Fruit fly (Drosophila melanogaster) whole organism, embryonic: ENCODE data around the gene klar.

Experiments
- Ada2b ChIP-seq: fragments of 200-800 bp; sonication (Bioruptor generic); IDR thresholded peaks from 2 replicates; pipeline ENCODE4 v1.3.6; 2022; ENCODE audit warnings: missing biosample characterization, missing genetic modification characterization
- Atf-2 ChIP-seq: fragments of 200-800 bp; sonication (Bioruptor generic); optimal IDR thresholded peaks from 2 replicates; lab custom pipeline; 2016; ENCODE audit warnings: missing biosample characterization, missing genetic modification characterization
- CG10321 ChIP-seq: fragments of 200-800 bp; sonication (Bioruptor generic); IDR thresholded peaks from 2 replicates; pipeline ENCODE4 v1.3.6; 2022; ENCODE audit warnings: missing biosample characterization, missing genetic modification characterization
- CG10462 ChIP-seq: fragments of 200-800 bp; sonication (Bioruptor generic); optimal IDR thresholded peaks from 2 replicates; lab custom pipeline; 2016; ENCODE audit warnings: missing biosample characterization, missing genetic modification characterization
- CG12942 ChIP-seq: fragments of 200-800 bp; sonication (Bioruptor generic); optimal IDR thresholded peaks from 3 replicates; lab custom pipeline; 2016; ENCODE audit warnings: missing biosample characterization, missing genetic modification characterization
- CG13775 ChIP-seq: fragments of 200-800 bp; sonication (Bioruptor generic); optimal IDR thresholded peaks from 3 replicates; lab custom pipeline; 2017; ENCODE audit warnings: missing biosample characterization, mild to moderate bottlenecking, missing genetic modification characterization
- CG1529 ChIP-seq: fragments of 200-800 bp; sonication (Bioruptor generic); optimal IDR thresholded peaks from 3 replicates; lab custom pipeline; 2018; ENCODE audit warnings: missing biosample characterization, missing genetic modification characterization
- CG16813 ChIP-seq: fragments of 200-800 bp; sonication (Bioruptor generic); IDR thresholded peaks from 3 replicates; pipeline ENCODE4 v1.3.6; 2022; ENCODE audit warnings: missing biosample characterization, missing genetic modification characterization; ENCODE audit not compliant: partially characterized antibody
- CG17186 ChIP-seq: fragments of 200-800 bp; sonication (Bioruptor generic); optimal IDR thresholded peaks from 3 replicates; lab custom pipeline; 2017; ENCODE audit warnings: missing biosample characterization, missing genetic modification reagents, missing genetic modification characterization
- CG18011 ChIP-seq: fragments of 200-800 bp; sonication (Bioruptor generic); optimal IDR thresholded peaks from 2 replicates; lab custom pipeline; 2017; ENCODE audit warnings: missing biosample characterization, missing genetic modification characterization, mild to moderate bottlenecking, moderate library complexity, missing genotype
- CG18764 ChIP-seq: fragments of 200-800 bp; sonication (Bioruptor generic); optimal IDR thresholded peaks from 3 replicates; lab custom pipeline; 2016; ENCODE audit warnings: missing biosample characterization, missing genetic modification characterization
- CG2678 ChIP-seq: fragments of 200-800 bp; sonication (Bioruptor generic); optimal IDR thresholded peaks from 3 replicates; lab custom pipeline; 2019; ENCODE audit warnings: missing biosample characterization, mild to moderate bottlenecking, missing genetic modification characterization, moderate library complexity
- CG4360 ChIP-seq: fragments of 200-800 bp; sonication (Bioruptor generic); IDR thresholded peaks from 2 replicates; pipeline ENCODE4 v1.3.6; 2022; ENCODE audit warnings: missing biosample characterization, missing genetic modification characterization
- CG6791 ChIP-seq: fragments of 200-800 bp; sonication (Bioruptor generic); IDR thresholded peaks from 3 replicates; pipeline ENCODE4 v1.3.6; 2022; ENCODE audit warnings: missing biosample characterization, missing genetic modification characterization; ENCODE audit not compliant: partially characterized antibody
- CG8765 ChIP-seq: fragments of 200-800 bp; sonication (Bioruptor generic); IDR thresholded peaks from 2 replicates; pipeline ENCODE4 v1.3.6; 2022; ENCODE audit warnings: missing biosample characterization, missing genetic modification characterization
- D ChIP-seq, 2 experiments: fragments of 200-800 bp in 1 of 2; fragments of >200 bp in 1 of 2; sonication (Bioruptor generic) in 1 of 2; optimal IDR thresholded peaks; 2 replicates in 1 of 2; 3 replicates in 1 of 2; lab custom pipeline; 2017; ENCODE audit warnings: mild to moderate bottlenecking in 1 of 2, missing biosample characterization in 1 of 2, missing genetic modification characterization in 1 of 2, missing genetic modification reagents in 1 of 2
- Ets97D ChIP-seq: fragments of 200-800 bp; sonication (Bioruptor generic); optimal IDR thresholded peaks from 3 replicates; lab custom pipeline; 2016; ENCODE audit warnings: missing biosample characterization, missing genetic modification characterization
- Fer2 ChIP-seq: fragments of 200-800 bp; sonication (Bioruptor generic); optimal IDR thresholded peaks from 2 replicates; lab custom pipeline; 2018; ENCODE audit warnings: missing biosample characterization, mild to moderate bottlenecking, missing genetic modification characterization, moderate library complexity
- Hsf ChIP-seq: fragments of 200-800 bp; sonication (Bioruptor generic); optimal IDR thresholded peaks from 3 replicates; lab custom pipeline; 2016; ENCODE audit warnings: missing biosample characterization, missing genetic modification characterization
- Mad ChIP-seq: fragments of 200-800 bp; sonication (Bioruptor generic); optimal IDR thresholded peaks from 2 replicates; lab custom pipeline; 2016; ENCODE audit warnings: missing biosample characterization, missing genetic modification characterization
- Meics ChIP-seq: fragments of 200-800 bp; sonication (Bioruptor generic); optimal IDR thresholded peaks from 2 replicates; lab custom pipeline; 2017; ENCODE audit warnings: missing biosample characterization, mild to moderate bottlenecking, missing genetic modification characterization
- Nf-YB ChIP-seq: fragments of 200-800 bp; sonication (Bioruptor generic); optimal IDR thresholded peaks from 3 replicates; lab custom pipeline; 2019; ENCODE audit warnings: missing biosample characterization, mild to moderate bottlenecking, missing genetic modification characterization, moderate library complexity
- Ptx1 ChIP-seq: fragments of 200-800 bp; sonication (Bioruptor generic); IDR thresholded peaks from 2 replicates; pipeline ENCODE4 v1.3.6; 2022; ENCODE audit warnings: missing biosample characterization, missing genetic modification characterization
- Sry-δ ChIP-seq: fragments of 200-800 bp; sonication (Bioruptor generic); optimal IDR thresholded peaks from 2 replicates; lab custom pipeline; 2016; ENCODE audit warnings: missing biosample characterization, missing genetic modification characterization
- TFAM ChIP-seq: fragments of 200-800 bp; sonication (Bioruptor generic); optimal IDR thresholded peaks from 2 replicates; lab custom pipeline; 2017; ENCODE audit warnings: missing biosample characterization, missing genetic modification characterization, inconsistent platforms
- Vsx1 ChIP-seq: fragments of 200-800 bp; sonication (Bioruptor generic); optimal IDR thresholded peaks from 2 replicates; lab custom pipeline; 2017; ENCODE audit warnings: missing biosample characterization, mild to moderate bottlenecking, missing genetic modification characterization, missing genetic modification reagents
- YL-1 ChIP-seq: fragments of 200-800 bp; sonication (Bioruptor generic); optimal IDR thresholded peaks from 3 replicates; lab custom pipeline; 2017; ENCODE audit warnings: missing biosample characterization, mild to moderate bottlenecking, missing genetic modification characterization
- abd-A ChIP-seq: fragments of 200-800 bp; sonication (Bioruptor generic); optimal IDR thresholded peaks from 3 replicates; lab custom pipeline; 2019; ENCODE audit warnings: missing biosample characterization, mild to moderate bottlenecking, missing genetic modification characterization, moderate library complexity
- ase ChIP-seq: fragments of 200-800 bp; sonication (Bioruptor generic); IDR thresholded peaks from 3 replicates; pipeline ENCODE4 v1.3.6; 2022; ENCODE audit warnings: missing biosample characterization, missing genetic modification characterization
- br ChIP-seq: fragments of >200 bp; optimal IDR thresholded peaks from 2 replicates; lab custom pipeline; 2017
- chif ChIP-seq, 2 experiments: fragments of 200-800 bp; sonication (Bioruptor generic); optimal IDR thresholded peaks; 3 replicates each; lab custom pipeline; 2016; ENCODE audit warnings: missing biosample characterization in 2 of 2, missing genetic modification characterization in 2 of 2
- ci ChIP-seq: fragments of 200-800 bp; sonication (Bioruptor generic); IDR thresholded peaks from 3 replicates; pipeline ENCODE4 v1.3.6; 2022; ENCODE audit warnings: missing biosample characterization, missing genetic modification characterization
- corto ChIP-seq: fragments of 200-800 bp; sonication (Bioruptor generic); optimal IDR thresholded peaks from 2 replicates; lab custom pipeline; 2016; ENCODE audit warnings: missing biosample characterization, mild to moderate bottlenecking, missing genetic modification characterization, moderate library complexity
- cwo ChIP-seq: fragments of 200-800 bp; sonication (Bioruptor generic); optimal IDR thresholded peaks from 3 replicates; lab custom pipeline; 2017; ENCODE audit warnings: missing biosample characterization, missing genetic modification characterization, mild to moderate bottlenecking, moderate library complexity, missing genetic modification reagents
- disco-r ChIP-seq: fragments of 200-800 bp; sonication (Bioruptor generic); optimal IDR thresholded peaks from 2 replicates; lab custom pipeline; 2016; ENCODE audit warnings: missing biosample characterization, missing genetic modification characterization
- en ChIP-seq: fragments of 200-800 bp; sonication (Bioruptor generic); optimal IDR thresholded peaks from 2 replicates; lab custom pipeline; 2016; ENCODE audit warnings: missing biosample characterization, missing genetic modification characterization
- eve ChIP-seq, 2 experiments: fragments of >200 bp; optimal IDR thresholded peaks; 2 replicates each; lab custom pipeline; 2017; ENCODE audit warnings: missing biosample characterization in 2 of 2, missing genetic modification characterization in 2 of 2
- gem ChIP-seq: fragments of 200-800 bp; sonication (Bioruptor generic); optimal IDR thresholded peaks from 2 replicates; lab custom pipeline; 2019; ENCODE audit warnings: missing biosample characterization, mild to moderate bottlenecking, missing genetic modification characterization, moderate library complexity
- hth ChIP-seq: fragments of >200 bp; optimal IDR thresholded peaks from 2 replicates; lab custom pipeline; 2017; ENCODE audit warnings: inconsistent platforms
- jigr1 ChIP-seq: fragments of 200-800 bp; sonication (Bioruptor generic); IDR thresholded peaks from 3 replicates; pipeline ENCODE4 v1.3.6; 2022; ENCODE audit warnings: missing biosample characterization, missing genetic modification characterization
- kni ChIP-seq: fragments of 200-800 bp; sonication (Bioruptor generic); optimal IDR thresholded peaks from 3 replicates; lab custom pipeline; 2017; ENCODE audit warnings: mild to moderate bottlenecking, missing biosample characterization, missing genetic modification reagents, missing genetic modification characterization
- lbe ChIP-seq: fragments of 200-800 bp; sonication (Bioruptor generic); optimal IDR thresholded peaks from 2 replicates; lab custom pipeline; 2016; ENCODE audit warnings: missing biosample characterization, mild to moderate bottlenecking, missing genetic modification characterization
- lmd ChIP-seq: fragments of 200-800 bp; sonication (Bioruptor generic); IDR thresholded peaks from 2 replicates; pipeline ENCODE4 v1.3.6; 2022; ENCODE audit warnings: missing biosample characterization, missing genetic modification characterization
- nom ChIP-seq: fragments of 200-800 bp; sonication (Bioruptor generic); optimal IDR thresholded peaks from 2 replicates; lab custom pipeline; 2017; ENCODE audit warnings: missing biosample characterization, missing genetic modification characterization, mild to moderate bottlenecking, moderate library complexity, missing genetic modification reagents
- ro ChIP-seq: fragments of 200-800 bp; sonication (Bioruptor generic); IDR thresholded peaks from 2 replicates; pipeline ENCODE4 v1.3.6; 2022; ENCODE audit warnings: missing biosample characterization, missing genetic modification characterization
- sd ChIP-seq: fragments of 200-800 bp; sonication (Bioruptor generic); optimal IDR thresholded peaks from 3 replicates; lab custom pipeline; 2018; ENCODE audit warnings: missing biosample characterization, mild to moderate bottlenecking, missing genetic modification characterization, moderate library complexity
- trem ChIP-seq: fragments of 200-800 bp; optimal IDR thresholded peaks from 3 replicates; lab custom pipeline; 2019; ENCODE audit warnings: missing biosample characterization, mild to moderate bottlenecking, missing genetic modification characterization, moderate library complexity
- tup ChIP-seq: fragments of 200-800 bp; sonication (Bioruptor generic); optimal IDR thresholded peaks from 2 replicates; lab custom pipeline; 2016; ENCODE audit warnings: missing biosample characterization, mild to moderate bottlenecking, missing genetic modification characterization, moderate library complexity
- unpg ChIP-seq: fragments of 200-800 bp; sonication (Bioruptor generic); optimal IDR thresholded peaks from 3 replicates; lab custom pipeline; 2018; ENCODE audit warnings: missing biosample characterization, mild to moderate bottlenecking, missing genetic modification characterization, moderate library complexity
- wdn ChIP-seq: fragments of 200-800 bp; sonication (Bioruptor generic); IDR thresholded peaks from 2 replicates; pipeline ENCODE4 v1.3.6; 2022; ENCODE audit warnings: missing biosample characterization, missing genetic modification characterization

klar gene

dm6 chr3L:550082-550827, 9.8 kb upstream of the klar start:
- TF ChIP-seq lbe (GFP tag; lab: Kevin White, UChicago): peak; percentile 30
- no peak for TF ChIP-seq sd (tag; lab: Kevin White, UChicago)
- no peak for TF ChIP-seq ase
- no peak for TF ChIP-seq Ptx1 (GFP tag; lab: Robert Waterston, UW)
- peak; percentile 50 for TF ChIP-seq abd-A (tag; lab: Kevin White, UChicago)
- TF ChIP-seq Ets97D (GFP tag; lab: Kevin White, UChicago): no peak
- TF ChIP-seq CG2678 (tag; lab: Kevin White, UChicago): no peak
- no peak for TF ChIP-seq en (GFP tag; lab: Kevin White, UChicago)
- TF ChIP-seq CG8765: no peak
- TF ChIP-seq CG1529 (GFP tag; lab: Kevin White, UChicago): no peak
- no peak for TF ChIP-seq hth (lab: Kevin White, UChicago)
- no peak for TF ChIP-seq Fer2 (tag; lab: Kevin White, UChicago)
- no peak for TF ChIP-seq Nf-YB (GFP tag; lab: Kevin White, UChicago)
- no peak for TF ChIP-seq D (optimal IDR thresholded peaks at IDR 0.05; lab: Kevin White, UChicago)
- no peak for TF ChIP-seq D (GFP tag; optimal IDR thresholded peaks at IDR 0.05; lab: Kevin White, UChicago)
- TF ChIP-seq trem (tag; lab: Kevin White, UChicago): no peak
- TF ChIP-seq CG10462 (GFP tag; lab: Kevin White, UChicago): no peak
- TF ChIP-seq disco-r: no peak
- TF ChIP-seq Meics (GFP tag; lab: Kevin White, UChicago): no peak
- no peak for TF ChIP-seq chif (GFP tag; optimal IDR thresholded peaks at IDR 0.05; lab: Kevin White, UChicago)
- TF ChIP-seq Ada2b (GFP tag; lab: Robert Waterston, UW): no peak
- no peak for TF ChIP-seq gem
- TF ChIP-seq CG17186 (GFP tag; lab: Kevin White, UChicago): no peak
- TF ChIP-seq CG16813 (GFP tag; lab: Robert Waterston, UW): no peak
- no peak for TF ChIP-seq br (lab: Kevin White, UChicago)
- TF ChIP-seq Hsf (GFP tag; lab: Kevin White, UChicago): no peak
- TF ChIP-seq YL-1 (GFP tag; lab: Kevin White, UChicago): no peak
- TF ChIP-seq CG12942 (GFP tag; lab: Kevin White, UChicago): no peak
- no peak for TF ChIP-seq CG10321 (GFP tag; lab: Robert Waterston, UW)
- peak in 1 of 2 experiments; percentile 41 for TF ChIP-seq eve (GFP tag; optimal IDR thresholded peaks at IDR 0.05; lab: Kevin White, UChicago)
- peak; percentile 33; the same call in 1 of the 3 replicates for TF ChIP-seq CG6791 (GFP tag; lab: Robert Waterston, UW)
- TF ChIP-seq Mad (GFP tag; lab: Kevin White, UChicago): no peak
- no peak for TF ChIP-seq wdn (GFP tag; lab: Robert Waterston, UW)
- TF ChIP-seq lmd: no peak
- TF ChIP-seq kni (GFP tag; lab: Kevin White, UChicago): peak; percentile 91
- no peak for TF ChIP-seq cwo (GFP tag; lab: Kevin White, UChicago)
- no peak for TF ChIP-seq CG4360 (GFP tag; lab: Robert Waterston, UW)
- no peak for TF ChIP-seq TFAM (GFP tag; lab: Kevin White, UChicago)
- TF ChIP-seq corto: peak; percentile 32
- 0 out of 3 replicates have a peak, but pooled peaks have one; percentile 42 for TF ChIP-seq ci (GFP tag; lab: Robert Waterston, UW)
- TF ChIP-seq CG13775: no peak
- no peak for TF ChIP-seq Vsx1 (GFP tag; lab: Kevin White, UChicago)
- no peak for TF ChIP-seq Atf-2 (GFP tag; lab: Kevin White, UChicago)
- TF ChIP-seq nom: peak; percentile 28
- TF ChIP-seq tup (GFP tag; lab: Kevin White, UChicago): no peak
- no peak for TF ChIP-seq ro (GFP tag; lab: Robert Waterston, UW)
- TF ChIP-seq CG18011: no peak
- peak; percentile 43 for TF ChIP-seq Sry-δ (GFP tag; lab: Kevin White, UChicago)
- no peak for TF ChIP-seq jigr1 (GFP tag; lab: Robert Waterston, UW)
- TF ChIP-seq unpg (GFP tag; lab: Kevin White, UChicago): no peak
- TF ChIP-seq CG18764: no peak
